Worm (Caenorhabditis elegans) whole organism, L4/young adult: ENCODE measurements around the gene srt-45.

Experiments used
- W03F9.2 ChIP-seq: fragments of 150-350 bp; optimal IDR thresholded peaks from 2 replicates; lab custom pipeline; 2014; ENCODE audit warnings: missing biosample characterization, missing genetic modification characterization
- dao-5 ChIP-seq: sonication (generic microtip); optimal IDR thresholded peaks from 2 replicates; lab custom pipeline; 2016; ENCODE audit warnings: missing genotype, missing genetic modification characterization, moderate library complexity, missing compliant biosample characterization
- him-1 ChIP-seq: sonication (generic microtip); optimal IDR thresholded peaks from 2 replicates; lab custom pipeline; 2016; ENCODE audit warnings: missing genotype, missing genetic modification reagents, missing genetic modification characterization, missing compliant biosample characterization

- TF ChIP-seq W03F9.2 (tag; lab: Kevin White, UChicago) (no peak), him-1 (no peak), dao-5 (tag; lab: Kevin White, UChicago) (no peak)
Observed at ce11 chrV:19744210-19744609, 39.7 kb upstream of the srt-45 start.
